Fruit fly (Drosophila melanogaster) whole organism, embryonic: Measurements from ENCODE around the gene RhoGAP1A.

Experiments used
- Ada2b ChIP-seq: fragments of 200-800 bp; sonication (Bioruptor generic); IDR thresholded peaks from 2 replicates; pipeline ENCODE4 v1.3.6; 2022; ENCODE audit warnings: missing biosample characterization, missing genetic modification characterization
- Atf-2 ChIP-seq: fragments of 200-800 bp; sonication (Bioruptor generic); optimal IDR thresholded peaks from 2 replicates; lab custom pipeline; 2016; ENCODE audit warnings: missing biosample characterization, missing genetic modification characterization
- B-H1 ChIP-seq: fragments of 200-800 bp; sonication (Bioruptor generic); IDR thresholded peaks from 3 replicates; pipeline ENCODE4 v1.3.6; 2022; ENCODE audit warnings: missing biosample characterization, missing genetic modification characterization
- CG10274 ChIP-seq: fragments of 200-800 bp; sonication (Bioruptor generic); optimal IDR thresholded peaks from 3 replicates; lab custom pipeline; 2017; ENCODE audit warnings: missing biosample characterization, mild to moderate bottlenecking, missing genetic modification characterization
- CG11723 ChIP-seq: fragments of 200-800 bp; sonication (Bioruptor generic); optimal IDR thresholded peaks from 2 replicates; lab custom pipeline; 2017; ENCODE audit warnings: missing biosample characterization, mild to moderate bottlenecking, missing genetic modification characterization
- CG13123 ChIP-seq: fragments of 200-800 bp; sonication (Bioruptor generic); optimal IDR thresholded peaks from 2 replicates; lab custom pipeline; 2016; ENCODE audit warnings: missing biosample characterization, missing genetic modification characterization
- CG16813 ChIP-seq: fragments of 200-800 bp; sonication (Bioruptor generic); IDR thresholded peaks from 3 replicates; pipeline ENCODE4 v1.3.6; 2022; ENCODE audit warnings: missing biosample characterization, missing genetic modification characterization; ENCODE audit not compliant: partially characterized antibody
- CG17385 ChIP-seq: fragments of 200-800 bp; sonication (Bioruptor generic); optimal IDR thresholded peaks from 3 replicates; lab custom pipeline; 2018; ENCODE audit warnings: missing biosample characterization, mild to moderate bottlenecking, missing genetic modification characterization
- CG17802 ChIP-seq: fragments of 200-800 bp; sonication (Bioruptor generic); optimal IDR thresholded peaks from 2 replicates; lab custom pipeline; 2018; ENCODE audit warnings: missing biosample characterization, mild to moderate bottlenecking, missing genetic modification characterization, moderate library complexity
- CG1792 ChIP-seq: fragments of 200-800 bp; sonication (Bioruptor generic); optimal IDR thresholded peaks from 2 replicates; lab custom pipeline; 2016; ENCODE audit warnings: missing biosample characterization, missing genetic modification characterization
- CG34376 ChIP-seq: fragments of 200-800 bp; sonication (Bioruptor generic); optimal IDR thresholded peaks from 2 replicates; lab custom pipeline; 2018; ENCODE audit warnings: missing biosample characterization, mild to moderate bottlenecking, missing genetic modification characterization
- CG43689 ChIP-seq: fragments of 200-800 bp; sonication (Bioruptor generic); IDR thresholded peaks from 2 replicates; pipeline ENCODE4 v1.3.6; 2022; ENCODE audit warnings: missing biosample characterization, missing genetic modification characterization
- CG5245 ChIP-seq: fragments of 200-800 bp; sonication (Bioruptor generic); optimal IDR thresholded peaks from 3 replicates; lab custom pipeline; 2016; ENCODE audit warnings: missing biosample characterization, missing genetic modification characterization
- CG6272 ChIP-seq: fragments of 200-800 bp; sonication (Bioruptor generic); IDR thresholded peaks from 2 replicates; pipeline ENCODE4 v1.3.6; 2022; ENCODE audit warnings: missing biosample characterization, missing genetic modification characterization
- CG6813 ChIP-seq: fragments of 200-800 bp; sonication (Bioruptor generic); optimal IDR thresholded peaks from 2 replicates; lab custom pipeline; 2017; ENCODE audit warnings: missing biosample characterization, missing genetic modification characterization, mild to moderate bottlenecking, moderate library complexity, missing genetic modification reagents
- CG7271 ChIP-seq: fragments of 200-800 bp; sonication (Bioruptor generic); optimal IDR thresholded peaks from 2 replicates; lab custom pipeline; 2018; ENCODE audit warnings: missing biosample characterization, mild to moderate bottlenecking, missing genetic modification characterization, moderate library complexity
- CG7372 ChIP-seq: fragments of 200-800 bp; sonication (Bioruptor generic); IDR thresholded peaks from 2 replicates; pipeline ENCODE4 v1.3.6; 2022; ENCODE audit warnings: missing biosample characterization, missing genetic modification characterization
- CG7556 ChIP-seq: fragments of 200-800 bp; sonication (Bioruptor generic); optimal IDR thresholded peaks from 2 replicates; lab custom pipeline; 2017; ENCODE audit warnings: missing biosample characterization, mild to moderate bottlenecking, missing genetic modification characterization
- CG7786 ChIP-seq: fragments of 200-800 bp; sonication (Bioruptor generic); optimal IDR thresholded peaks from 2 replicates; lab custom pipeline; 2016; ENCODE audit warnings: missing biosample characterization, missing genetic modification characterization
- CG8281 ChIP-seq: fragments of 200-800 bp; sonication (Bioruptor generic); optimal IDR thresholded peaks from 2 replicates; lab custom pipeline; 2018; ENCODE audit warnings: missing biosample characterization, mild to moderate bottlenecking, missing genetic modification characterization, moderate library complexity
- CG8388 ChIP-seq: fragments of 200-800 bp; sonication (Bioruptor generic); optimal IDR thresholded peaks from 2 replicates; lab custom pipeline; 2019; ENCODE audit warnings: missing biosample characterization, mild to moderate bottlenecking, missing genetic modification characterization, moderate library complexity
- CG8924 ChIP-seq: fragments of 200-800 bp; optimal IDR thresholded peaks from 3 replicates; lab custom pipeline; 2019; ENCODE audit warnings: missing biosample characterization, mild to moderate bottlenecking, missing genetic modification characterization, moderate library complexity
- CG9817 ChIP-seq: fragments of 200-800 bp; sonication (Bioruptor generic); optimal IDR thresholded peaks from 2 replicates; lab custom pipeline; 2018; ENCODE audit warnings: missing biosample characterization, mild to moderate bottlenecking, missing genetic modification characterization, moderate library complexity
- CG9876 ChIP-seq: fragments of 200-800 bp; sonication (Bioruptor generic); optimal IDR thresholded peaks from 2 replicates; lab custom pipeline; 2016; ENCODE audit warnings: missing biosample characterization, missing genetic modification characterization
- CHES-1-like ChIP-seq: fragments of 200-800 bp; sonication (Bioruptor generic); optimal IDR thresholded peaks from 2 replicates; lab custom pipeline; 2016; ENCODE audit warnings: missing biosample characterization, missing genetic modification characterization
- Dfd ChIP-seq, 2 experiments: fragments of >200 bp; optimal IDR thresholded peaks; 2 replicates each; lab custom pipeline; 2017; ENCODE audit warnings: missing biosample characterization in 2 of 2, missing genetic modification characterization in 2 of 2
- Doc2 ChIP-seq: fragments of 200-800 bp; sonication (Bioruptor generic); IDR thresholded peaks from 2 replicates; pipeline ENCODE4 v1.3.6; 2022; ENCODE audit warnings: missing biosample characterization, missing genetic modification characterization
- Drgx ChIP-seq: fragments of 200-800 bp; sonication (Bioruptor generic); IDR thresholded peaks from 2 replicates; pipeline ENCODE4 v1.3.6; 2022; ENCODE audit warnings: missing biosample characterization, missing genetic modification characterization
- E2f2 ChIP-seq: fragments of 200-800 bp; sonication (Bioruptor generic); IDR thresholded peaks from 2 replicates; pipeline ENCODE4 v1.3.6; 2022; ENCODE audit warnings: missing biosample characterization, missing genetic modification characterization
- ERR ChIP-seq: fragments of 200-800 bp; sonication (Bioruptor generic); optimal IDR thresholded peaks from 2 replicates; lab custom pipeline; 2016; ENCODE audit warnings: missing biosample characterization, missing genetic modification characterization
- Fer1 ChIP-seq: fragments of 200-800 bp; sonication (Bioruptor generic); optimal IDR thresholded peaks from 2 replicates; lab custom pipeline; 2017; ENCODE audit warnings: missing biosample characterization, mild to moderate bottlenecking, missing genetic modification characterization
- Hr3 ChIP-seq: fragments of 200-800 bp; sonication (Bioruptor generic); optimal IDR thresholded peaks from 3 replicates; lab custom pipeline; 2016; ENCODE audit warnings: missing biosample characterization, missing genetic modification characterization
- MESR4 ChIP-seq: fragments of 200-800 bp; sonication (Bioruptor generic); optimal IDR thresholded peaks from 2 replicates; lab custom pipeline; 2018; ENCODE audit warnings: missing biosample characterization, mild to moderate bottlenecking, missing genetic modification characterization, moderate library complexity
- Meics ChIP-seq: fragments of 200-800 bp; sonication (Bioruptor generic); optimal IDR thresholded peaks from 2 replicates; lab custom pipeline; 2017; ENCODE audit warnings: missing biosample characterization, mild to moderate bottlenecking, missing genetic modification characterization
- NC2β ChIP-seq: fragments of 200-800 bp; sonication (Bioruptor generic); optimal IDR thresholded peaks from 2 replicates; lab custom pipeline; 2016; ENCODE audit warnings: missing biosample characterization, missing genetic modification characterization
- NK7.1 ChIP-seq: fragments of 200-800 bp; sonication (Bioruptor generic); optimal IDR thresholded peaks from 3 replicates; lab custom pipeline; 2016; ENCODE audit warnings: missing biosample characterization, missing genetic modification characterization
- Nf-YB ChIP-seq: fragments of 200-800 bp; sonication (Bioruptor generic); optimal IDR thresholded peaks from 3 replicates; lab custom pipeline; 2019; ENCODE audit warnings: missing biosample characterization, mild to moderate bottlenecking, missing genetic modification characterization, moderate library complexity
- Opbp ChIP-seq: fragments of 200-800 bp; sonication (Bioruptor generic); IDR thresholded peaks from 3 replicates; pipeline ENCODE4 v1.3.6; 2022; ENCODE audit warnings: missing biosample characterization, missing genetic modification characterization; ENCODE audit not compliant: partially characterized antibody
- cato ChIP-seq: fragments of 200-800 bp; sonication (Bioruptor generic); optimal IDR thresholded peaks from 2 replicates; lab custom pipeline; 2016; ENCODE audit warnings: missing biosample characterization, missing genetic modification characterization, borderline replicate concordance
- danr ChIP-seq: fragments of 200-800 bp; sonication (Bioruptor generic); IDR thresholded peaks from 2 replicates; pipeline ENCODE4 v1.3.6; 2022; ENCODE audit warnings: missing biosample characterization, missing genetic modification characterization
- esg ChIP-seq: fragments of 200-800 bp; sonication (Bioruptor generic); conservative IDR thresholded peaks from 2 replicates; pipeline ENCODE4 v1.3.6; 2022; ENCODE audit warnings: missing biosample characterization, missing genetic modification characterization
- exex ChIP-seq: fragments of 200-800 bp; sonication (Bioruptor generic); optimal IDR thresholded peaks from 4 replicates; lab custom pipeline; 2018; ENCODE audit warnings: missing biosample characterization, mild to moderate bottlenecking, missing genetic modification characterization, moderate library complexity
- grau ChIP-seq: fragments of 200-800 bp; optimal IDR thresholded peaks from 3 replicates; lab custom pipeline; 2019; ENCODE audit warnings: missing biosample characterization, mild to moderate bottlenecking, missing genetic modification characterization, moderate library complexity
- h ChIP-seq: fragments of >200 bp; optimal IDR thresholded peaks from 2 replicates; lab custom pipeline; 2017
- nmo ChIP-seq: fragments of 200-800 bp; sonication (Bioruptor generic); optimal IDR thresholded peaks from 2 replicates; lab custom pipeline; 2018; ENCODE audit warnings: missing biosample characterization, mild to moderate bottlenecking, missing genetic modification characterization, moderate library complexity
- pita ChIP-seq: fragments of 200-800 bp; sonication (Bioruptor generic); optimal IDR thresholded peaks from 2 replicates; lab custom pipeline; 2017; ENCODE audit warnings: missing biosample characterization, mild to moderate bottlenecking, missing genetic modification characterization
- scrt ChIP-seq: fragments of 200-800 bp; sonication (Bioruptor generic); optimal IDR thresholded peaks from 2 replicates; lab custom pipeline; 2018; ENCODE audit warnings: missing biosample characterization, mild to moderate bottlenecking, missing genetic modification characterization, moderate library complexity
- sna ChIP-seq: fragments of 200-800 bp; sonication (Bioruptor generic); IDR thresholded peaks from 2 replicates; pipeline ENCODE4 v1.3.6; 2022; ENCODE audit warnings: missing biosample characterization, missing genetic modification characterization; ENCODE audit not compliant: partially characterized antibody
- unc-4 ChIP-seq: fragments of 200-800 bp; sonication (Bioruptor generic); IDR thresholded peaks from 2 replicates; pipeline ENCODE4 v1.3.6; 2022; ENCODE audit warnings: missing biosample characterization, missing genetic modification characterization; ENCODE audit not compliant: partially characterized antibody
- zen ChIP-seq: fragments of 200-800 bp; sonication (Bioruptor generic); optimal IDR thresholded peaks from 3 replicates; lab custom pipeline; 2018; ENCODE audit warnings: missing biosample characterization, mild to moderate bottlenecking, missing genetic modification characterization, moderate library complexity
- zfh2 ChIP-seq: fragments of 200-800 bp; sonication (Bioruptor generic); optimal IDR thresholded peaks from 2 replicates; lab custom pipeline; 2016; ENCODE audit warnings: missing biosample characterization, missing genetic modification characterization

Gene RhoGAP1A

dm6 chrX:175542-176197, 48.4 kb downstream of the RhoGAP1A start (continued):
- TF ChIP-seq E2f2 (GFP tag; lab: Robert Waterston, UW) (no peak), CG10274 (GFP tag; lab: Kevin White, UChicago) (no peak), CG9876 (no peak), MESR4 (no peak), Nf-YB (GFP tag; lab: Kevin White, UChicago) (peak; percentile 52), NC2β (GFP tag; lab: Kevin White, UChicago) (peak; percentile 76), CG16813 (no peak), CG1792 (no peak), CG8281 (tag; lab: Kevin White, UChicago) (no peak), CG5245 (GFP tag; lab: Kevin White, UChicago) (peak; percentile 48), cato (GFP tag; lab: Kevin White, UChicago) (no peak), NK7.1 (GFP tag; lab: Kevin White, UChicago) (no peak), B-H1 (GFP tag; lab: Robert Waterston, UW) (no peak), CG9817 (no peak), h (lab: Kevin White, UChicago) (no peak), Fer1 (GFP tag; lab: Kevin White, UChicago) (no peak), Drgx (no peak), esg (no peak), pita (no peak), zen (tag; lab: Kevin White, UChicago) (peak; percentile 7), CG11723 (GFP tag; lab: Kevin White, UChicago) (peak; percentile 52), CG8924 (tag; lab: Kevin White, UChicago) (peak; percentile 77), CG7786 (GFP tag; lab: Kevin White, UChicago) (peak; percentile 22), CG43689 (GFP tag; lab: Robert Waterston, UW) (no peak), CG7372 (GFP tag; lab: Robert Waterston, UW) (no peak), exex (tag; lab: Kevin White, UChicago) (no peak), scrt (peak; percentile 5), Dfd (GFP tag; optimal IDR thresholded peaks at IDR 0.05; lab: Kevin White, UChicago) (no peak), CG7556 (GFP tag; lab: Kevin White, UChicago) (peak; percentile 67), Ada2b (GFP tag; lab: Robert Waterston, UW) (no peak), Opbp (GFP tag; lab: Robert Waterston, UW) (no peak), Atf-2 (GFP tag; lab: Kevin White, UChicago) (peak; percentile 63), CG34376 (GFP tag; lab: Kevin White, UChicago) (no peak), CG8388 (GFP tag; lab: Kevin White, UChicago) (peak; percentile 81), CG7271 (tag; lab: Kevin White, UChicago) (no peak), ERR (no peak), zfh2 (GFP tag; lab: Kevin White, UChicago) (no peak), danr (GFP tag; lab: Robert Waterston, UW) (no peak), CG17802 (tag; lab: Kevin White, UChicago) (peak; percentile 7), CHES-1-like (GFP tag; lab: Kevin White, UChicago) (no peak), CG13123 (no peak), nmo (GFP tag; lab: Kevin White, UChicago) (peak; percentile 79), CG17385 (peak; percentile 68), Hr3 (GFP tag; lab: Kevin White, UChicago) (peak; percentile 43), Meics (GFP tag; lab: Kevin White, UChicago) (no peak), unc-4 (GFP tag; lab: Robert Waterston, UW) (no peak), sna (no peak), grau (tag; lab: Kevin White, UChicago) (peak; percentile 70), CG6272 (GFP tag; lab: Robert Waterston, UW) (no peak), Doc2 (GFP tag; lab: Robert Waterston, UW) (no peak), CG6813 (no peak)
